Worm (Caenorhabditis elegans): ENCODE results near the gene F26F4.6.

DNA sequence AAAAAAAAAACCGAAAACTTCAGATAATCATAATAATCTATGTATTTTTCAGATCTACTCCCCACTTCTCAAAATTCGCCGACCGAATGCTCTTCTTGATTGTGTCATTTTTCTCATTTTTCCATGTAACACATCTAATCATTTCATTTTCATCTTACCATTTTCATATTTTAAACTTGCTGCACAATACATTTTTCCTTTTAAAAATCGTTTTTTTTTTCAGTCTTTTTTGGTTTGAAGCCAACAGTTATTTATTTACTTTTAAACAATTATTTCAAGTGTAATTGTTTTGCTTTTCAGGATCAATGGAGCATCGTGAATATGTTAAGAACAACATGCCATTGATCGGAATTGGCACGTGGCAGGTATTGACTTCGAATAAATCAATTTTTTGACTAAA is 34.4 kb downstream of the F26F4.6 start, which contains the start of gene C35D10.6:
- TF ChIP-seq elt-1 (tag; optimal IDR thresholded peaks at IDR 0.05) (no peak), lin-39 (tag; optimal IDR thresholded peaks at IDR 0.05) (no peak), nhr-77 (tag; optimal IDR thresholded peaks at IDR 0.05) (no peak), nhr-23 (tag; optimal IDR thresholded peaks at IDR 0.05) (no peak)
